Worm (Caenorhabditis elegans): Measurements from ENCODE around the gene T14B4.19.

DNA sequence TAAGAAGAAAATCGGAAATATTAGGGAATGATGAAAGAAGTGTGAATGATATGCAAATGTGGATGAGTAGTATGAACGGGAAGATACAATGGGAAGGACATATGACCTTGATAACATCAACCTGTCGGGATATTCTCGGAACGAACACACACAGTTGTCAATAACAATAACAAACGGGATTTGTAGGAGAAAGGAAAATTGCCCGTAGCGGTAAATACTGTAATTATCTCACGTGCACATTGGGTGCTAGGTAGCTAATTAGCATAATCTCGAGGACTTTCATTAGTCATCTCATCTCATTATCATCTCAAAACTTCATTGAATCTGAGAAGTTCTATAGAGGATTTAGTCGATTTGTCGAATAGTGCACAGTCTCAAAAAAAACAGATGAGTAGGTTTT, 272 bp upstream of the T14B4.19 start:
- TF ChIP-seq lin-11 (tag; optimal IDR thresholded peaks at IDR 0.05) (no peak), skn-1 (tag; optimal IDR thresholded peaks at IDR 0.05) (no peak), aly-2 (tag; optimal IDR thresholded peaks at IDR 0.05) (no peak), lsy-2 (tag; optimal IDR thresholded peaks at IDR 0.05) (no peak), mdl-1 (tag; optimal IDR thresholded peaks at IDR 0.05) (no peak), nhr-129 (tag; optimal IDR thresholded peaks at IDR 0.05) (no peak), ama-1 (optimal IDR thresholded peaks at IDR 0.05) (no peak), nhr-12 (tag; optimal IDR thresholded peaks at IDR 0.05) (no peak), ceh-16 (tag; optimal IDR thresholded peaks at IDR 0.05) (no peak)
